Worm (Caenorhabditis elegans): Measurements from ENCODE around the gene syx-18.

- no peak for TF ChIP-seq him-1 (tag; optimal IDR thresholded peaks at IDR 0.05)
- no peak for TF ChIP-seq W03F9.2 (tag; optimal IDR thresholded peaks at IDR 0.05)
Observed at ce11 chrV:6661658-6662057, 6.4 kb upstream of the syx-18 start.

Data from whole organism, L4/young adult.